Worm (Caenorhabditis elegans): ENCODE data around the gene nck-1.

nck-1 gene

DNA sequence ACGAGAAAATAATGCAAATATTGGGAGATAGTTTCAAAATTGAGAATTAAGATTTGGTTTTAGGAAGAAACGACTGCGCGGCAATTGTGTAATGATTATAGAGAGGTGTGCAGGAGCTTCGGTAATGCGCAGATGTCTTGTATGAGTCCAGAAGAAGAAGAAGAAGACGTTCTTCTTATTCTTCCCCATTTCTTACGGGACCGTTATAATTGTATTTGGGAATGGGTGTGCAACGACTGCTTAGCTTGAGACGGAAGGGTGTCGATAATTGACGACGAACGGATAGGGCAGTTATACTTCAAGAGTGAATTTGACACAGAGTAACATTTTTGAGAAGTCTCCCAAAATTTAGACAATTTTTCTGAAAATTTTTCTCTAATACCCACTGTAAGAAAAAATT, 24.6 kb downstream of the nck-1 start:
- no peak for TF ChIP-seq nhr-77 (tag; optimal IDR thresholded peaks at IDR 0.05)
- TF ChIP-seq lin-13 (GFP tag; optimal IDR thresholded peaks at IDR 0.05): no peak
- no peak for TF ChIP-seq sma-9 (GFP tag; optimal IDR thresholded peaks at IDR 0.05)
- no peak for TF ChIP-seq sma-9 (tag; optimal IDR thresholded peaks at IDR 0.05)
- no peak for TF ChIP-seq sma-3 (GFP tag; optimal IDR thresholded peaks at IDR 0.05)

DNA sequence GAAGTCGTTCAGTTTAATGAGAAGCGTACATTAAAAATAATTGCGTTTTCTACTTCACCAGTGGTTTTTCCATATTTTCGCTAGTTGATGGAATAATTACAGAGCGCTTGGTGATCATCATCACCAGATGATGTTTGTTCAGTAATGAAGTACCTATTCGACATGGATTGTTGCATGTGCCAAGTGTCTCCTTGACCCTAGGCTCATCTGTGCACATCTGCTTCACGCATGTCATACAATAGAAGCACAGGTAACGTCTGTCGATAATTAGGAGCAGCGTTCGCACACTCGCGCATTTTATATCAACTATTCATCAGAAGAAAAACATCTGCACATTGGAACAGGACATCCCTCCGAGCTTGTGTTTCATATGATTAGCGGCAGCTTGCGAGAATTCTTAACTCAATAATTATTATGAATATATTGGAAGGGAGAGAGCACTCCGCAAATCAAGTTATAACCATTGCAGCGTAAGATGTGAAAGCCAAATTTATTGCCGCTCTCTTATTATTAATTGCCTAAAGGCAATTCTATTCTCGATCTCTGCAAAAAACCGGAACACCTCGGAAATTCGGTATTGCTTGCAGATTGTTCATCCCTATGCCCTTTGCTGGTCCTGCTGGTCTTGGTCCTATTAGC, 28.0 kb downstream of the nck-1 start:
- no peak for TF ChIP-seq lin-39 (tag; optimal IDR thresholded peaks at IDR 0.05)
- TF ChIP-seq fos-1 (tag; optimal IDR thresholded peaks at IDR 0.05): no peak
- TF ChIP-seq peb-1 (tag; optimal IDR thresholded peaks at IDR 0.05): no peak
- TF ChIP-seq elt-1 (tag; optimal IDR thresholded peaks at IDR 0.05): no peak
- TF ChIP-seq R02D3.7 (tag; optimal IDR thresholded peaks at IDR 0.05): no peak
- TF ChIP-seq sma-3 (GFP tag; optimal IDR thresholded peaks at IDR 0.05): no peak
- no peak for TF ChIP-seq ztf-4 (tag; optimal IDR thresholded peaks at IDR 0.05)
- no peak for TF ChIP-seq F13H6.1 (tag; optimal IDR thresholded peaks at IDR 0.05)
- no peak for TF ChIP-seq ztf-1 (GFP tag; conservative IDR thresholded peaks at IDR 0.05)
- no peak for TF ChIP-seq mdl-1 (tag; optimal IDR thresholded peaks at IDR 0.05)
- TF ChIP-seq C34F6.9 (tag; optimal IDR thresholded peaks at IDR 0.05): no peak
- no peak for TF ChIP-seq nhr-237 (tag; optimal IDR thresholded peaks at IDR 0.05)
- no peak for TF ChIP-seq dmd-4 (tag; optimal IDR thresholded peaks at IDR 0.05)
- no peak for TF ChIP-seq aly-2 (tag; optimal IDR thresholded peaks at IDR 0.05)
- TF ChIP-seq ama-1 (optimal IDR thresholded peaks at IDR 0.05): no peak
- TF ChIP-seq unc-39 (tag; optimal IDR thresholded peaks at IDR 0.05): no peak
- TF ChIP-seq lsy-2 (tag; optimal IDR thresholded peaks at IDR 0.05): no peak
- TF ChIP-seq egl-27 (tag; optimal IDR thresholded peaks at IDR 0.05): no peak
- TF ChIP-seq snpc-4 (tag; optimal IDR thresholded peaks at IDR 0.05): no peak
- TF ChIP-seq gmeb-1 (tag; optimal IDR thresholded peaks at IDR 0.05): no peak

DNA sequence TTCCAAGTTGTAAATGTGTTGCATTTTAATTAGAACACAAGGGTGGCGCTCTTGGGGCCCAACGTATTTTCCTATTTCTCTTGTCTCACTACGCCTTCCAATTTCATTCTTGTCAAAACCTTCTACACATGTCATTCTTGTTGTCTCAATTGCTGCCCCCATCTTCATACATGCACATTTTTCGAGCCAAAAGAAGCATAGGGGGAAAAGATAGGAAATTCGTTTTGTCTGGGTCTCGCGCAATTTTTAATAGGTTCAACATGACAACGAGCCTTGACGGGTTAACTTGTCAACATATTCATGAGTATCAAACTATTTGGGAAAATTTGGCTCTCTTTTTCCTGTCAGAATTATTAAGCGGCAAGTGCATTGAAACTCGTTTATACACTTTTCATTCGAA, 29.9 kb downstream of the nck-1 start:
- no peak for TF ChIP-seq gmeb-1 (tag; optimal IDR thresholded peaks at IDR 0.05)
- TF ChIP-seq ama-1 (optimal IDR thresholded peaks at IDR 0.05): no peak
- TF ChIP-seq ztf-4 (tag; optimal IDR thresholded peaks at IDR 0.05): no peak

DNA sequence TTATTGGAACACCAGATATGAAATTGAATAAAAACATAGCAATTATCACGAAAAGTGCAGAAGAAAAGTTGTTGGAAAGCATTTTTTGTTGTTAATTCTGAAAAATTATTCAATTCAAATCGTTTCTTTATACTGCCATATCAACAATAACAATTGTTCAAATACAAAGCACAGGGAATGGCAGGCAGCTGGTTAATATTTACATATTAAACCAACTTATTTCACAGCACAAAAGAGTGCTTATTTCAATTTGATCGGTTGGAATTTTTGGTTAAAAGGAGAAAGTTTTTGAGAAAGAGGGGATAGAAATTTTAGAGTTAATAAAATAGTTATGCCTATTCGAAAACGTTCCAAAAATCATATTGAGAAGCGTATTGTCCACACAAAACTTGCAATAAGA, 32.3 kb downstream of the nck-1 start, which contains the start of gene F09F9.3:
TSS of gene F09F9.3 (minus strand) at position 101 of the 400 bp plus-strand sequence.
- TF ChIP-seq ztf-1 (GFP tag; conservative IDR thresholded peaks at IDR 0.05): no peak
- no peak for TF ChIP-seq blmp-1 (tag; optimal IDR thresholded peaks at IDR 0.05; ENCODE audit: insufficient read depth)
- TF ChIP-seq unc-62 (GFP tag; optimal IDR thresholded peaks at IDR 0.05): no peak
- TF ChIP-seq nhr-10 (tag; optimal IDR thresholded peaks at IDR 0.05): no peak
- TF ChIP-seq zag-1 (tag; optimal IDR thresholded peaks at IDR 0.05): no peak
- no peak for TF ChIP-seq unc-55 (GFP tag; optimal IDR thresholded peaks at IDR 0.05)
- no peak for TF ChIP-seq nhr-237 (tag; optimal IDR thresholded peaks at IDR 0.05)
- no peak for TF ChIP-seq elt-3 (tag; optimal IDR thresholded peaks at IDR 0.05)
- TF ChIP-seq ztf-4 (tag; optimal IDR thresholded peaks at IDR 0.05): no peak
- no peak for TF ChIP-seq R02D3.7 (tag; optimal IDR thresholded peaks at IDR 0.05)
- TF ChIP-seq Y55F3AM.14 (GFP tag; optimal IDR thresholded peaks at IDR 0.05): no peak
- TF ChIP-seq F13H6.1 (tag; optimal IDR thresholded peaks at IDR 0.05): no peak
- TF ChIP-seq lin-39 (tag; optimal IDR thresholded peaks at IDR 0.05): no peak
- no peak for TF ChIP-seq alr-1 (tag; optimal IDR thresholded peaks at IDR 0.05)
- TF ChIP-seq elt-1 (tag; optimal IDR thresholded peaks at IDR 0.05): no peak

DNA sequence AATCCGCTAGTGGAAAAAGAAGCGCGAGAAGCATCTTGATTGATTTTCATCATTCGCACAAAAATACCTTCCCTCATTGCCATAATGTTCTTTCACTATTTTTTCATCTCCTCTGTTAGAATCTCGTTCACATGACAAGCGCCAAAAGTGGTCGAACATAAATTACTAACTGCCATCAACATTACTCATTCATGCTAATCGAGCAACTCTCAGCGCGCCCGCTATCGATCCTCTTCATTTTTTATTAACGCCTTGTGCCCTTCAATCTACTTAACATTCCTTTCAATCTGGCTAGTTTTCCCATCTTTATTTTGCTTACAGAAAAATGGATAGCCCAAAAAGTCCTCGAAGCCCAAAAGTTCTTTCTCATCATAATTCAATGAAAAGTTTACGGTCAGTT, 35.6 kb downstream of the nck-1 start, which contains the start of gene F09F9.5:
TSS of gene F09F9.5 (plus strand) at position 301 of the 400 bp plus-strand sequence.
- TF ChIP-seq fos-1 (tag; optimal IDR thresholded peaks at IDR 0.05): no peak
- no peak for TF ChIP-seq nhr-129 (tag; optimal IDR thresholded peaks at IDR 0.05)
- TF ChIP-seq gmeb-1 (tag; optimal IDR thresholded peaks at IDR 0.05): no peak
- TF ChIP-seq ceh-16 (tag; optimal IDR thresholded peaks at IDR 0.05): no peak
- no peak for TF ChIP-seq aly-2 (tag; optimal IDR thresholded peaks at IDR 0.05)
- TF ChIP-seq unc-55 (GFP tag; optimal IDR thresholded peaks at IDR 0.05): no peak
- TF ChIP-seq nhr-6 (tag; optimal IDR thresholded peaks at IDR 0.05): no peak
- no peak for TF ChIP-seq nhr-10 (tag; optimal IDR thresholded peaks at IDR 0.05)
- TF ChIP-seq ztf-11 (tag; optimal IDR thresholded peaks at IDR 0.05): no peak
- no peak for TF ChIP-seq alr-1 (tag; optimal IDR thresholded peaks at IDR 0.05)
- no peak for TF ChIP-seq nhr-25 (tag; optimal IDR thresholded peaks at IDR 0.05)
